Worm (Caenorhabditis elegans): ENCODE measurements around the gene cblc-1.

- no peak for TF ChIP-seq unc-62 (GFP tag; optimal IDR thresholded peaks at IDR 0.05)
- TF ChIP-seq nhr-11 (tag; optimal IDR thresholded peaks at IDR 0.05) = no peak
- no peak for TF ChIP-seq blmp-1 (tag; optimal IDR thresholded peaks at IDR 0.05)
- no peak for TF ChIP-seq snu-23 (GFP tag; optimal IDR thresholded peaks at IDR 0.05)
- no peak for TF ChIP-seq zag-1 (tag; optimal IDR thresholded peaks at IDR 0.05)
- no peak for TF ChIP-seq ztf-4 (tag; optimal IDR thresholded peaks at IDR 0.05)
- TF ChIP-seq elt-3 (tag; optimal IDR thresholded peaks at IDR 0.05) = no peak
- no peak for TF ChIP-seq fkh-10 (GFP tag; optimal IDR thresholded peaks at IDR 0.05)
- TF ChIP-seq C16A3.4 (tag; optimal IDR thresholded peaks at IDR 0.05) = no peak
- no peak for TF ChIP-seq mdl-1 (tag; optimal IDR thresholded peaks at IDR 0.05)
- no peak for TF ChIP-seq lir-3 (tag; optimal IDR thresholded peaks at IDR 0.05; ENCODE audit: poor library complexity)
These were observed 36.2 kb downstream of the cblc-1 start, which contains the start of gene btbd-10 for ce11 chrII:4904778-4905177.

Measured in whole organism, L1 larva.